Fruit fly (Drosophila melanogaster) whole organism, embryonic: ENCODE measurements around the gene Rh2.
A peak's percentile ranks its signal among the peaks of the same experiment; 100 is the strongest.

Experiments
- Atf3 ChIP-seq: fragments of 200-800 bp; sonication (Bioruptor generic); optimal IDR thresholded peaks from 3 replicates; lab custom pipeline; 2016; ENCODE audit warnings: missing biosample characterization, missing genetic modification characterization
- C15 ChIP-seq: fragments of 200-800 bp; sonication (Bioruptor generic); IDR thresholded peaks from 3 replicates; pipeline ENCODE4 v1.3.6; 2022; ENCODE audit warnings: missing biosample characterization, missing genetic modification characterization
- CG10147 ChIP-seq: fragments of 200-800 bp; sonication (Bioruptor generic); optimal IDR thresholded peaks from 2 replicates; lab custom pipeline; 2019; ENCODE audit warnings: missing biosample characterization, mild to moderate bottlenecking, missing genetic modification characterization, moderate library complexity
- CG1024 ChIP-seq: fragments of 200-800 bp; sonication (Bioruptor generic); IDR thresholded peaks from 2 replicates; pipeline ENCODE4 v1.3.6; 2022; ENCODE audit warnings: missing biosample characterization, missing genetic modification characterization
- CG10267 ChIP-seq: fragments of 200-800 bp; sonication (Bioruptor generic); optimal IDR thresholded peaks from 2 replicates; lab custom pipeline; 2018; ENCODE audit warnings: missing biosample characterization, mild to moderate bottlenecking, missing genetic modification characterization, moderate library complexity
- CG10654 ChIP-seq: fragments of 200-800 bp; sonication (Bioruptor generic); optimal IDR thresholded peaks from 2 replicates; lab custom pipeline; 2016; ENCODE audit warnings: missing biosample characterization, missing genetic modification characterization
- CG14710 ChIP-seq: fragments of 200-800 bp; sonication (Bioruptor generic); optimal IDR thresholded peaks from 3 replicates; lab custom pipeline; 2019; ENCODE audit warnings: missing biosample characterization, mild to moderate bottlenecking, missing genetic modification characterization, moderate library complexity
- CG17829 ChIP-seq: fragments of 200-800 bp; optimal IDR thresholded peaks from 2 replicates; lab custom pipeline; 2019; ENCODE audit warnings: missing biosample characterization, mild to moderate bottlenecking, missing genetic modification characterization, moderate library complexity
- CG2202 ChIP-seq: fragments of 200-800 bp; sonication (Bioruptor generic); optimal IDR thresholded peaks from 2 replicates; lab custom pipeline; 2018; ENCODE audit warnings: missing biosample characterization, mild to moderate bottlenecking, missing genetic modification characterization
- CG32532 ChIP-seq: fragments of 200-800 bp; sonication (Bioruptor generic); IDR thresholded peaks from 2 replicates; pipeline ENCODE4 v1.3.6; 2022; ENCODE audit warnings: missing biosample characterization, missing genetic modification characterization
- CG3407 ChIP-seq: fragments of 200-800 bp; sonication (Bioruptor generic); optimal IDR thresholded peaks from 2 replicates; lab custom pipeline; 2018; ENCODE audit warnings: missing biosample characterization, mild to moderate bottlenecking, missing genetic modification characterization
- CG3847 ChIP-seq: fragments of 200-800 bp; sonication (Bioruptor generic); IDR thresholded peaks from 2 replicates; pipeline ENCODE4 v1.3.6; 2022; ENCODE audit warnings: missing biosample characterization, missing genetic modification characterization
- CG6254 ChIP-seq: fragments of 200-800 bp; sonication (Bioruptor generic); optimal IDR thresholded peaks from 3 replicates; lab custom pipeline; 2017; ENCODE audit warnings: mild to moderate bottlenecking, missing biosample characterization, missing genetic modification reagents, missing genetic modification characterization
- CG7271 ChIP-seq: fragments of 200-800 bp; sonication (Bioruptor generic); optimal IDR thresholded peaks from 2 replicates; lab custom pipeline; 2018; ENCODE audit warnings: missing biosample characterization, mild to moderate bottlenecking, missing genetic modification characterization, moderate library complexity
- CG7963 ChIP-seq: fragments of 200-800 bp; sonication (Bioruptor generic); IDR thresholded peaks from 3 replicates; pipeline ENCODE4 v1.3.6; 2022; ENCODE audit warnings: missing biosample characterization, missing genetic modification characterization; ENCODE audit not compliant: partially characterized antibody
- CG9797 ChIP-seq: fragments of 200-800 bp; sonication (Bioruptor generic); optimal IDR thresholded peaks from 3 replicates; lab custom pipeline; 2018; ENCODE audit warnings: missing biosample characterization, mild to moderate bottlenecking, missing genetic modification characterization
- CoRest ChIP-seq: fragments of 200-800 bp; sonication (Bioruptor generic); optimal IDR thresholded peaks from 3 replicates; lab custom pipeline; 2018; ENCODE audit warnings: missing biosample characterization, mild to moderate bottlenecking, missing genetic modification characterization, moderate library complexity
- CrebB ChIP-seq: fragments of 200-800 bp; sonication (Bioruptor generic); optimal IDR thresholded peaks from 3 replicates; lab custom pipeline; 2018; ENCODE audit warnings: missing biosample characterization, mild to moderate bottlenecking, missing genetic modification characterization
- H2.0 ChIP-seq: fragments of 200-800 bp; sonication (Bioruptor generic); IDR thresholded peaks from 2 replicates; pipeline ENCODE4 v1.3.6; 2022; ENCODE audit warnings: missing biosample characterization, missing genetic modification characterization
- HLH4C ChIP-seq: fragments of 200-800 bp; sonication (Bioruptor generic); IDR thresholded peaks from 3 replicates; pipeline ENCODE4 v1.3.6; 2022; ENCODE audit warnings: missing biosample characterization, missing genetic modification characterization; ENCODE audit not compliant: partially characterized antibody
- Hand ChIP-seq: fragments of 200-800 bp; sonication (Bioruptor generic); optimal IDR thresholded peaks from 2 replicates; lab custom pipeline; 2017; ENCODE audit warnings: mild to moderate bottlenecking, missing biosample characterization, missing genetic modification reagents, missing genetic modification characterization
- Hr78 ChIP-seq, 2 experiments: fragments of 200-800 bp in 1 of 2; fragments of >200 bp in 1 of 2; sonication (Bioruptor generic) in 1 of 2; optimal IDR thresholded peaks; 2 replicates each; lab custom pipeline; 2017 to 2019; ENCODE audit warnings: missing biosample characterization in 2 of 2, missing genetic modification characterization in 2 of 2, mild to moderate bottlenecking in 1 of 2, moderate library complexity in 1 of 2
- MBD-R2 ChIP-seq: fragments of 200-800 bp; sonication (Bioruptor generic); IDR thresholded peaks from 2 replicates; pipeline ENCODE4 v1.3.6; 2022; ENCODE audit warnings: missing biosample characterization, missing genetic modification characterization
- Neu2 ChIP-seq: fragments of 200-800 bp; sonication (Bioruptor generic); optimal IDR thresholded peaks from 3 replicates; lab custom pipeline; 2016; ENCODE audit warnings: missing biosample characterization, missing genetic modification characterization, borderline replicate concordance
- abd-A ChIP-seq: fragments of 200-800 bp; sonication (Bioruptor generic); optimal IDR thresholded peaks from 3 replicates; lab custom pipeline; 2019; ENCODE audit warnings: missing biosample characterization, mild to moderate bottlenecking, missing genetic modification characterization, moderate library complexity
- al ChIP-seq: fragments of 200-800 bp; sonication (Bioruptor generic); IDR thresholded peaks from 2 replicates; pipeline ENCODE4 v1.3.6; 2022; ENCODE audit warnings: missing biosample characterization, missing genetic modification characterization
- ara ChIP-seq: fragments of 200-800 bp; sonication (Bioruptor generic); IDR thresholded peaks from 2 replicates; pipeline ENCODE4 v1.3.6; 2022; ENCODE audit warnings: missing biosample characterization, missing genetic modification characterization
- az2 ChIP-seq: fragments of 200-800 bp; sonication (Bioruptor generic); optimal IDR thresholded peaks from 3 replicates; lab custom pipeline; 2016; ENCODE audit warnings: missing biosample characterization, missing genetic modification characterization
- bcd ChIP-seq: fragments of 200-800 bp; sonication (Bioruptor generic); optimal IDR thresholded peaks from 2 replicates; lab custom pipeline; 2017; ENCODE audit warnings: missing biosample characterization, mild to moderate bottlenecking, missing genetic modification characterization
- bsh ChIP-seq, 2 experiments: fragments of 200-800 bp; sonication (Bioruptor generic); optimal IDR thresholded peaks; 2 replicates each; lab custom pipeline; 2017 to 2018; ENCODE audit warnings: mild to moderate bottlenecking in 2 of 2, missing biosample characterization in 2 of 2, missing genetic modification characterization in 2 of 2, moderate library complexity in 1 of 2
- danr ChIP-seq: fragments of 200-800 bp; sonication (Bioruptor generic); IDR thresholded peaks from 2 replicates; pipeline ENCODE4 v1.3.6; 2022; ENCODE audit warnings: missing biosample characterization, missing genetic modification characterization
- eve ChIP-seq, 2 experiments: fragments of >200 bp; optimal IDR thresholded peaks; 2 replicates each; lab custom pipeline; 2017; ENCODE audit warnings: missing biosample characterization in 2 of 2, missing genetic modification characterization in 2 of 2
- ewg ChIP-seq: fragments of 200-800 bp; sonication (Bioruptor generic); optimal IDR thresholded peaks from 3 replicates; lab custom pipeline; 2017; ENCODE audit warnings: mild to moderate bottlenecking, missing biosample characterization, missing genetic modification reagents, missing genetic modification characterization
- gcm ChIP-seq: fragments of 200-800 bp; sonication (Bioruptor generic); optimal IDR thresholded peaks from 2 replicates; lab custom pipeline; 2019; ENCODE audit warnings: missing biosample characterization, mild to moderate bottlenecking, missing genetic modification characterization, moderate library complexity
- hbn ChIP-seq: fragments of 200-800 bp; sonication (Bioruptor generic); IDR thresholded peaks from 2 replicates; pipeline ENCODE4 v1.3.6; 2022; ENCODE audit warnings: missing biosample characterization, missing genetic modification characterization; ENCODE audit not compliant: partially characterized antibody
- her ChIP-seq: fragments of 200-800 bp; sonication (Bioruptor generic); optimal IDR thresholded peaks from 2 replicates; lab custom pipeline; 2016; ENCODE audit warnings: missing biosample characterization, missing genetic modification characterization
- mam ChIP-seq: fragments of 200-800 bp; sonication (Bioruptor generic); optimal IDR thresholded peaks from 3 replicates; lab custom pipeline; 2016; ENCODE audit warnings: missing biosample characterization, missing genetic modification characterization
- p53 ChIP-seq: fragments of 200-800 bp; sonication (Bioruptor generic); optimal IDR thresholded peaks from 2 replicates; lab custom pipeline; 2016; ENCODE audit warnings: missing biosample characterization, missing genetic modification characterization
- prd ChIP-seq, 3 experiments: fragments of >200 bp in 2 of 3; fragments of 200-800 bp in 1 of 3; sonication (Bioruptor generic) in 1 of 3; optimal IDR thresholded peaks in 2 of 3; IDR thresholded peaks in 1 of 3; 2 replicates in 2 of 3; 3 replicates in 1 of 3; pipeline versions ENCODE4 v1.3.6 to Lab custom; 2017 to 2022; ENCODE audit warnings: missing biosample characterization in 1 of 3, missing genetic modification characterization in 1 of 3
- repo ChIP-seq: fragments of 200-800 bp; sonication (Bioruptor generic); optimal IDR thresholded peaks from 2 replicates; lab custom pipeline; 2016; ENCODE audit warnings: missing biosample characterization, missing genetic modification characterization
- run ChIP-seq: fragments of 200-800 bp; sonication (Bioruptor generic); optimal IDR thresholded peaks from 3 replicates; lab custom pipeline; 2018; ENCODE audit warnings: missing biosample characterization, mild to moderate bottlenecking, missing genetic modification characterization
- shn ChIP-seq: fragments of 200-800 bp; sonication (Bioruptor generic); optimal IDR thresholded peaks from 3 replicates; lab custom pipeline; 2016; ENCODE audit warnings: missing biosample characterization, missing genetic modification characterization
- slbo ChIP-seq: fragments of 200-800 bp; sonication (Bioruptor generic); IDR thresholded peaks from 2 replicates; pipeline ENCODE4 v1.3.6; 2022; ENCODE audit warnings: missing biosample characterization, missing genetic modification characterization
- slp2 ChIP-seq: fragments of 200-800 bp; sonication (Bioruptor generic); optimal IDR thresholded peaks from 2 replicates; lab custom pipeline; 2016; ENCODE audit warnings: missing biosample characterization, missing genetic modification characterization
- twi ChIP-seq: fragments of 200-800 bp; optimal IDR thresholded peaks from 2 replicates; lab custom pipeline; 2019; ENCODE audit warnings: missing biosample characterization, mild to moderate bottlenecking, missing genetic modification characterization, moderate library complexity
- tx ChIP-seq: fragments of 200-800 bp; sonication (Bioruptor generic); optimal IDR thresholded peaks from 2 replicates; lab custom pipeline; 2016; ENCODE audit warnings: missing biosample characterization, missing genetic modification characterization
- zen ChIP-seq: fragments of 200-800 bp; sonication (Bioruptor generic); optimal IDR thresholded peaks from 3 replicates; lab custom pipeline; 2018; ENCODE audit warnings: missing biosample characterization, mild to moderate bottlenecking, missing genetic modification characterization, moderate library complexity
- zfh1 ChIP-seq: fragments of 200-800 bp; sonication (Bioruptor generic); IDR thresholded peaks from 3 replicates; pipeline ENCODE4 v1.3.6; 2022; ENCODE audit warnings: missing biosample characterization, missing genetic modification characterization

The Rh2 gene

DNA sequence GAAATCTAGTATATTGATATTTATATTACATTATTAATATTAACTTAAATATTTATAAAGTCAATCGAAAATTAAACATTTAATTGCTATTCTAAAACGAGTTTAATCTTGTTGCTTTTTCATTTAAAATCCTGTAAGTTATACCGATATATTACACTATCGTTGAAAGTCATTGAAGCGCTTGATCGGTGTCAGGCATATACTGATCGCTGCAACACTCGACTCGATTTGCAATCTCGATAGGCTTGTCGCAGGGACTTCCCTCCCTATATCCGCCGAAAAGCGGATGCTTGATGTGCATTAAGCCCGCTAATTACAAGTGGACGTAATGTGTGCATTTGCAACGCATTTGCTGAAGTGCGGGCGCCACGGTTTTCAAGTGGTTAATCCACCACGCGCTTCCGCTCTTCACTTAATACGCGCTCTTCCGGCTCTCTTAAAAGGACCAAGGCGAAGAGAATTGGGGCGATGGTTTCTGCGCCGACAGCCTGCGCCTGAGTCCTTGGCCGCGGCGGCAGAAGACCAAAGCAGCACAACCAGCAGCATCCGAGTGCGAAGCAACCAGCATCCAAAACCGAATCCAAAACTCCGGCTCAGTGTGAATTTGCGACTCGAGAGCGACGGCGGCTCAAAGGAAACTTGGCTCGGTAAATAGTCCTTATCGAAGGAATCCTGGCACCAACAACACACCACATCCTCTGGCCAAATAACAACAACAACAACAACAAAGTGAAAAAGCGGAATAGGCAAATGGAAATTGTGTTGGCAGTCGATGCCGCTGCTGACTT, 29.9 kb downstream of the Rh2 start, which contains the start of gene CG42613 (continued):
- peak; percentile 48 for TF ChIP-seq gcm
- TF ChIP-seq Neu2 (GFP tag; lab: Kevin White, UChicago) = no peak
- peak; percentile 56 for TF ChIP-seq CG2202 (tag; lab: Kevin White, UChicago)
- TF ChIP-seq C15 (GFP tag; lab: Robert Waterston, UW) = no peak
- peak; percentile 72; the same call in 1 of the 2 replicates for TF ChIP-seq H2.0 (GFP tag; lab: Robert Waterston, UW)
- peak; percentile 15 for TF ChIP-seq CG10147 (GFP tag; lab: Kevin White, UChicago)
- peak; percentile 39 for TF ChIP-seq abd-A
- TF ChIP-seq Atf3 (GFP tag; lab: Kevin White, UChicago) = no peak
- TF ChIP-seq bcd (GFP tag; lab: Kevin White, UChicago) = peak; percentile 86
- peak; percentile 3 for TF ChIP-seq CG17829
- TF ChIP-seq CrebB (tag; lab: Kevin White, UChicago) = peak; percentile 51
- TF ChIP-seq CG9797 = peak; percentile 27
- TF ChIP-seq zen (tag; lab: Kevin White, UChicago) = peak; percentile 77
- TF ChIP-seq ara (GFP tag; lab: Robert Waterston, UW) = peak; percentile 73
- TF ChIP-seq bsh (GFP tag; optimal IDR thresholded peaks at IDR 0.05; lab: Kevin White, UChicago) = peak; percentile 32 to 69
- TF ChIP-seq CG10267 (tag; lab: Kevin White, UChicago) = peak; percentile 50
- TF ChIP-seq CG1024 (GFP tag; lab: Robert Waterston, UW) = peak; percentile 61
- 0 out of 2 replicates have a peak, but pooled peaks have one; percentile 9 for TF ChIP-seq al (GFP tag; lab: Robert Waterston, UW)
- TF ChIP-seq prd (optimal IDR thresholded peaks at IDR 0.05; lab: Kevin White, UChicago) = no peak
- peak; percentile 28 for TF ChIP-seq prd (GFP tag; IDR thresholded peaks at IDR 0.05; lab: Robert Waterston, UW)
- peak; percentile 89 for TF ChIP-seq CG7271
- peak; percentile 36 for TF ChIP-seq mam
- no peak for TF ChIP-seq tx (GFP tag; lab: Kevin White, UChicago)
- peak; percentile 21 for TF ChIP-seq hbn (GFP tag; lab: Robert Waterston, UW)
- peak; percentile 46 for TF ChIP-seq twi (tag; lab: Kevin White, UChicago)
- no peak for TF ChIP-seq az2
- 0 out of 3 replicates have a peak, but pooled peaks have one; percentile 60 for TF ChIP-seq HLH4C (GFP tag; lab: Robert Waterston, UW)
- peak; percentile 58 for TF ChIP-seq shn
- TF ChIP-seq CG32532 = peak; percentile 44
- TF ChIP-seq slbo (GFP tag; lab: Robert Waterston, UW) = peak; percentile 81
- no peak for TF ChIP-seq Hand (GFP tag; lab: Kevin White, UChicago)
- TF ChIP-seq CG6254 (GFP tag; lab: Kevin White, UChicago) = peak; percentile 40
- peak; percentile 71 for TF ChIP-seq CoRest (tag; lab: Kevin White, UChicago)
- TF ChIP-seq her (GFP tag; lab: Kevin White, UChicago) = peak; percentile 74
- peak; percentile 78 for TF ChIP-seq CG7963
- TF ChIP-seq zfh1 = peak; percentile 66
- TF ChIP-seq run = no peak
- TF ChIP-seq slp2 (GFP tag; lab: Kevin White, UChicago) = peak; percentile 51
- no peak for TF ChIP-seq eve (GFP tag; optimal IDR thresholded peaks at IDR 0.05; lab: Kevin White, UChicago)
- peak; percentile 34 for TF ChIP-seq CG3847 (GFP tag; lab: Robert Waterston, UW)
- TF ChIP-seq CG3407 = peak; percentile 79
- no peak for TF ChIP-seq repo (GFP tag; lab: Kevin White, UChicago)
- peak; percentile 72 for TF ChIP-seq CG10654 (GFP tag; lab: Kevin White, UChicago)
- TF ChIP-seq danr (GFP tag; lab: Robert Waterston, UW) = no peak
- TF ChIP-seq CG14710 (tag; lab: Kevin White, UChicago) = peak; percentile 71
- peak; percentile 37 for TF ChIP-seq MBD-R2 (GFP tag; lab: Robert Waterston, UW)
- TF ChIP-seq p53 (GFP tag; lab: Kevin White, UChicago) = peak; percentile 50
- TF ChIP-seq ewg (GFP tag; lab: Kevin White, UChicago) = peak; percentile 61
- TF ChIP-seq Hr78 (GFP tag; optimal IDR thresholded peaks at IDR 0.05; lab: Kevin White, UChicago) = no peak
